Fruit fly (Drosophila melanogaster) whole organism, prepupa: ENCODE data around the gene Prp18.

Source experiments
- CG10669 ChIP-seq: fragments of 200-800 bp; sonication (Bioruptor generic); optimal IDR thresholded peaks from 3 replicates; lab custom pipeline; 2018; ENCODE audit warnings: missing biosample characterization, mild to moderate bottlenecking, missing genetic modification characterization, moderate library complexity
- CG16779 ChIP-seq: fragments of 200-800 bp; sonication (Bioruptor generic); optimal IDR thresholded peaks from 3 replicates; lab custom pipeline; 2017; ENCODE audit warnings: missing biosample characterization, mild to moderate bottlenecking, missing genetic modification characterization
- CG32006 ChIP-seq: fragments of 200-800 bp; sonication (Bioruptor generic); optimal IDR thresholded peaks from 3 replicates; lab custom pipeline; 2017; ENCODE audit warnings: missing biosample characterization, mild to moderate bottlenecking, missing genetic modification characterization
- CG4318 ChIP-seq: fragments of 200-800 bp; sonication (Bioruptor generic); optimal IDR thresholded peaks from 3 replicates; lab custom pipeline; 2017; ENCODE audit warnings: missing biosample characterization, mild to moderate bottlenecking, missing genetic modification characterization
- CG6276 ChIP-seq: fragments of 200-800 bp; sonication (Bioruptor generic); optimal IDR thresholded peaks from 2 replicates; lab custom pipeline; 2017; ENCODE audit warnings: missing biosample characterization, mild to moderate bottlenecking, missing genetic modification characterization
- Eip78C ChIP-seq: fragments of 200-800 bp; sonication (Bioruptor generic); peaks from one replicate; lab custom pipeline; 2016; ENCODE audit warnings: missing biosample characterization, missing genetic modification characterization
- Hr38 ChIP-seq: sonication (Bioruptor generic); optimal IDR thresholded peaks from 2 replicates; lab custom pipeline; 2016; ENCODE audit warnings: missing biosample characterization, missing genetic modification characterization
- Hr4 ChIP-seq: fragments of 200-800 bp; sonication (Bioruptor generic); optimal IDR thresholded peaks from 3 replicates; lab custom pipeline; 2016; ENCODE audit warnings: missing biosample characterization, missing genetic modification characterization
- Smox ChIP-seq: fragments of 200-800 bp; sonication (Bioruptor generic); optimal IDR thresholded peaks from 3 replicates; lab custom pipeline; 2016; ENCODE audit warnings: missing biosample characterization, missing genetic modification characterization
- Sox102F ChIP-seq: fragments of 200-800 bp; sonication (Bioruptor generic); optimal IDR thresholded peaks from 2 replicates; lab custom pipeline; 2016; ENCODE audit warnings: missing biosample characterization, mild to moderate bottlenecking, missing genetic modification characterization
- eg ChIP-seq: fragments of 200-800 bp; sonication (Bioruptor generic); IDR thresholded peaks from 3 replicates; pipeline ENCODE4 v1.3.6; 2022; ENCODE audit warnings: missing biosample characterization, missing genetic modification characterization
- svp ChIP-seq: fragments of 200-800 bp; sonication (Bioruptor generic); peaks from one replicate; lab custom pipeline; 2016; ENCODE audit warnings: missing biosample characterization, missing genetic modification characterization

DNA sequence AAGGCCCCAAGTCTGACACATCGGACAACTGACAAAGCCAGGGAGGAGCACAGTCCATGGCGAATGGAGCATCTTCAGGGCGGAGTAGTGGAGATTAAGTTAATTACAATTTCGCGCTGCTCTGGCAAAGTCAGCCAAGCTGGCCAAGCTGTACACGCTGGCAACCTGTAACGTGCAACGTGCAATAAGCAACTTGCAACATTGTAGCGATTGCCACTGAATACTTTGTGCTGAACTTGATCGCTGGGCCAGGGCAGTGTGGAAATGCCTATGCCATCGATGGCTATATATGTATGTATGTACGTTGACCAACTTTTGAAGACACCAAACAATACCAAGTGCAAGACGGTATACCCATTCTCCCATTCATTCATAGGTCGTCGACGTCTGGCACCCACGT, 46.8 kb upstream of the Prp18 start:
- TF ChIP-seq svp (GFP tag; lab: Kevin White, UChicago) (no peak), Hr4 (GFP tag; lab: Kevin White, UChicago) (no peak), Sox102F (no peak), CG6276 (GFP tag; lab: Kevin White, UChicago) (no peak), CG4318 (GFP tag; lab: Kevin White, UChicago) (no peak), Hr38 (GFP tag; lab: Kevin White, UChicago) (no peak), eg (no peak), CG10669 (GFP tag; lab: Kevin White, UChicago) (no peak), CG16779 (tag; lab: Kevin White, UChicago) (no peak), Eip78C (GFP tag; lab: Kevin White, UChicago) (peak; percentile 22), Smox (GFP tag; lab: Kevin White, UChicago) (no peak), CG32006 (no peak)
